Fruit fly (Drosophila melanogaster) whole organism, embryonic: ENCODE data around the gene CG15044.

ENCODE experiments used
- Bgb ChIP-seq: fragments of 200-800 bp; sonication (Bioruptor generic); IDR thresholded peaks from 2 replicates; pipeline ENCODE4 v1.3.6; 2022; ENCODE audit warnings: missing biosample characterization, missing genetic modification characterization; ENCODE audit not compliant: partially characterized antibody
- CG10959 ChIP-seq: fragments of 200-800 bp; sonication (Bioruptor generic); IDR thresholded peaks from 2 replicates; pipeline ENCODE4 v1.3.6; 2022; ENCODE audit warnings: missing biosample characterization, missing genetic modification characterization
- CG11247 ChIP-seq: fragments of 200-800 bp; sonication (Bioruptor generic); IDR thresholded peaks from 2 replicates; pipeline ENCODE4 v1.3.6; 2022; ENCODE audit warnings: missing biosample characterization, missing genetic modification characterization
- CG11504 ChIP-seq: fragments of 200-800 bp; sonication (Bioruptor generic); optimal IDR thresholded peaks from 3 replicates; lab custom pipeline; 2019; ENCODE audit warnings: missing biosample characterization, mild to moderate bottlenecking, missing genetic modification characterization, moderate library complexity
- CG12219 ChIP-seq: fragments of 200-800 bp; sonication (Bioruptor generic); optimal IDR thresholded peaks from 3 replicates; lab custom pipeline; 2018; ENCODE audit warnings: missing biosample characterization, mild to moderate bottlenecking, missing genetic modification characterization
- CG12769 ChIP-seq: fragments of 200-800 bp; sonication (Bioruptor generic); optimal IDR thresholded peaks from 2 replicates; lab custom pipeline; 2019; ENCODE audit warnings: missing biosample characterization, mild to moderate bottlenecking, missing genetic modification characterization, moderate library complexity
- CG14050 ChIP-seq: fragments of 200-800 bp; sonication (Bioruptor generic); IDR thresholded peaks from 3 replicates; pipeline ENCODE4 v1.3.6; 2022; ENCODE audit warnings: missing biosample characterization, missing genetic modification characterization
- CG14441 ChIP-seq: fragments of 200-800 bp; sonication (Bioruptor generic); IDR thresholded peaks from 2 replicates; pipeline ENCODE4 v1.3.6; 2022; ENCODE audit warnings: missing biosample characterization, missing genetic modification characterization
- CG15514 ChIP-seq: fragments of 200-800 bp; sonication (Bioruptor generic); optimal IDR thresholded peaks from 3 replicates; lab custom pipeline; 2017; ENCODE audit warnings: missing biosample characterization, missing genetic modification characterization, mild to moderate bottlenecking, moderate library complexity, missing genetic modification reagents
- CG15601 ChIP-seq: fragments of 200-800 bp; sonication (Bioruptor generic); optimal IDR thresholded peaks from 3 replicates; lab custom pipeline; 2019; ENCODE audit warnings: missing biosample characterization, mild to moderate bottlenecking, missing genetic modification characterization, moderate library complexity
- CG17186 ChIP-seq: fragments of 200-800 bp; sonication (Bioruptor generic); optimal IDR thresholded peaks from 3 replicates; lab custom pipeline; 2017; ENCODE audit warnings: missing biosample characterization, missing genetic modification reagents, missing genetic modification characterization
- CG17359 ChIP-seq: fragments of 200-800 bp; sonication (Bioruptor generic); optimal IDR thresholded peaks from 3 replicates; lab custom pipeline; 2018; ENCODE audit warnings: missing biosample characterization, mild to moderate bottlenecking, missing genetic modification characterization, moderate library complexity
- CG18262 ChIP-seq: fragments of 200-800 bp; optimal IDR thresholded peaks from 3 replicates; lab custom pipeline; 2019; ENCODE audit warnings: missing biosample characterization, mild to moderate bottlenecking, missing genetic modification characterization, moderate library complexity
- CG18476 ChIP-seq: fragments of 200-800 bp; sonication (Bioruptor generic); optimal IDR thresholded peaks from 2 replicates; lab custom pipeline; 2016; ENCODE audit warnings: missing biosample characterization, mild to moderate bottlenecking, missing genetic modification characterization
- CG18599 ChIP-seq: fragments of 200-800 bp; sonication (Bioruptor generic); optimal IDR thresholded peaks from 3 replicates; lab custom pipeline; 2017; ENCODE audit warnings: missing biosample characterization, missing genetic modification characterization, mild to moderate bottlenecking, moderate library complexity, missing genetic modification reagents
- CG2678 ChIP-seq: fragments of 200-800 bp; sonication (Bioruptor generic); optimal IDR thresholded peaks from 3 replicates; lab custom pipeline; 2019; ENCODE audit warnings: missing biosample characterization, mild to moderate bottlenecking, missing genetic modification characterization, moderate library complexity
- CG33213 ChIP-seq: fragments of 200-800 bp; sonication (Bioruptor generic); optimal IDR thresholded peaks from 3 replicates; lab custom pipeline; 2016; ENCODE audit warnings: missing biosample characterization, missing genetic modification characterization
- CG34422 ChIP-seq: fragments of 200-800 bp; sonication (Bioruptor generic); IDR thresholded peaks from 3 replicates; pipeline ENCODE4 v1.3.6; 2022; ENCODE audit warnings: missing biosample characterization, missing genetic modification characterization
- CG3847 ChIP-seq: fragments of 200-800 bp; sonication (Bioruptor generic); IDR thresholded peaks from 2 replicates; pipeline ENCODE4 v1.3.6; 2022; ENCODE audit warnings: missing biosample characterization, missing genetic modification characterization
- CG4424 ChIP-seq: fragments of 200-800 bp; sonication (Bioruptor generic); optimal IDR thresholded peaks from 3 replicates; lab custom pipeline; 2016; ENCODE audit warnings: missing biosample characterization, missing genetic modification characterization
- CG9817 ChIP-seq: fragments of 200-800 bp; sonication (Bioruptor generic); optimal IDR thresholded peaks from 2 replicates; lab custom pipeline; 2018; ENCODE audit warnings: missing biosample characterization, mild to moderate bottlenecking, missing genetic modification characterization, moderate library complexity
- D19B ChIP-seq: fragments of 200-800 bp; sonication (Bioruptor generic); optimal IDR thresholded peaks from 2 replicates; lab custom pipeline; 2017; ENCODE audit warnings: missing biosample characterization, mild to moderate bottlenecking, missing genetic modification characterization
- Deaf1 ChIP-seq: fragments of 200-800 bp; optimal IDR thresholded peaks from 3 replicates; lab custom pipeline; 2019; ENCODE audit warnings: missing biosample characterization, mild to moderate bottlenecking, missing genetic modification characterization, moderate library complexity
- Dip3 ChIP-seq: fragments of 200-800 bp; sonication (Bioruptor generic); optimal IDR thresholded peaks from 3 replicates; lab custom pipeline; 2016; ENCODE audit warnings: missing biosample characterization, missing genetic modification characterization
- Dp ChIP-seq: fragments of 200-800 bp; sonication (Bioruptor generic); optimal IDR thresholded peaks from 2 replicates; lab custom pipeline; 2018; ENCODE audit warnings: missing biosample characterization, mild to moderate bottlenecking, missing genetic modification characterization, moderate library complexity
- Dref ChIP-seq: fragments of 200-800 bp; sonication (Bioruptor generic); IDR thresholded peaks from 2 replicates; pipeline ENCODE4 v1.3.6; 2022; ENCODE audit warnings: missing biosample characterization, missing genetic modification characterization
- Jarid2 ChIP-seq: fragments of 200-800 bp; sonication (Bioruptor generic); optimal IDR thresholded peaks from 3 replicates; lab custom pipeline; 2017; ENCODE audit warnings: mild to moderate bottlenecking, missing biosample characterization, missing genetic modification reagents, missing genetic modification characterization
- Med ChIP-seq: fragments of 200-800 bp; sonication (Bioruptor generic); peaks from one replicate; lab custom pipeline; 2016; ENCODE audit warnings: missing biosample characterization, missing genetic modification characterization, mild to moderate bottlenecking, inconsistent platforms, moderate library complexity
- Meics ChIP-seq: fragments of 200-800 bp; sonication (Bioruptor generic); optimal IDR thresholded peaks from 2 replicates; lab custom pipeline; 2017; ENCODE audit warnings: missing biosample characterization, mild to moderate bottlenecking, missing genetic modification characterization
- Xbp1 ChIP-seq: fragments of 200-800 bp; sonication (Bioruptor generic); optimal IDR thresholded peaks from 3 replicates; lab custom pipeline; 2016; ENCODE audit warnings: missing biosample characterization, mild to moderate bottlenecking, missing genetic modification characterization
- bcd ChIP-seq: fragments of 200-800 bp; sonication (Bioruptor generic); optimal IDR thresholded peaks from 2 replicates; lab custom pipeline; 2017; ENCODE audit warnings: missing biosample characterization, mild to moderate bottlenecking, missing genetic modification characterization
- bowl ChIP-seq: fragments of 200-800 bp; sonication (Bioruptor generic); IDR thresholded peaks from 2 replicates; pipeline ENCODE4 v1.3.6; 2022; ENCODE audit warnings: missing biosample characterization, missing genetic modification characterization
- crol ChIP-seq: fragments of 200-800 bp; sonication (Bioruptor generic); IDR thresholded peaks from 2 replicates; pipeline ENCODE4 v1.3.6; 2022; ENCODE audit warnings: missing biosample characterization, missing genetic modification characterization
- crp ChIP-seq, 2 experiments: fragments of 200-800 bp; sonication (Bioruptor generic); optimal IDR thresholded peaks; 2 replicates in 1 of 2; 3 replicates in 1 of 2; lab custom pipeline; 2017; ENCODE audit warnings: missing biosample characterization in 2 of 2, missing genetic modification characterization in 2 of 2, mild to moderate bottlenecking in 1 of 2, moderate library complexity in 1 of 2
- dmrt99B ChIP-seq: fragments of 200-800 bp; sonication (Bioruptor generic); optimal IDR thresholded peaks from 2 replicates; lab custom pipeline; 2018; ENCODE audit warnings: missing biosample characterization, mild to moderate bottlenecking, missing genetic modification characterization, moderate library complexity
- dpn ChIP-seq, 2 experiments: fragments of 200-800 bp; sonication (Bioruptor generic); optimal IDR thresholded peaks; 3 replicates each; lab custom pipeline; 2016; ENCODE audit warnings: missing biosample characterization in 2 of 2, missing genetic modification characterization in 2 of 2
- gce ChIP-seq: fragments of 200-800 bp; sonication (Bioruptor generic); IDR thresholded peaks from 3 replicates; pipeline ENCODE4 v1.3.6; 2022; ENCODE audit warnings: missing biosample characterization, missing genetic modification characterization
- gem ChIP-seq: fragments of 200-800 bp; sonication (Bioruptor generic); optimal IDR thresholded peaks from 2 replicates; lab custom pipeline; 2019; ENCODE audit warnings: missing biosample characterization, mild to moderate bottlenecking, missing genetic modification characterization, moderate library complexity
- luna ChIP-seq: fragments of 200-800 bp; sonication (Bioruptor generic); optimal IDR thresholded peaks from 2 replicates; lab custom pipeline; 2016; ENCODE audit warnings: missing biosample characterization, missing genetic modification characterization
- nau ChIP-seq: fragments of 200-800 bp; sonication (Bioruptor generic); optimal IDR thresholded peaks from 3 replicates; lab custom pipeline; 2017; ENCODE audit warnings: missing biosample characterization, mild to moderate bottlenecking, missing genetic modification characterization, missing genetic modification reagents
- pzg ChIP-seq: fragments of 200-800 bp; sonication (Bioruptor generic); optimal IDR thresholded peaks from 3 replicates; lab custom pipeline; 2018; ENCODE audit warnings: missing biosample characterization, mild to moderate bottlenecking, missing genetic modification characterization, moderate library complexity
- repo ChIP-seq: fragments of 200-800 bp; sonication (Bioruptor generic); optimal IDR thresholded peaks from 2 replicates; lab custom pipeline; 2016; ENCODE audit warnings: missing biosample characterization, missing genetic modification characterization
- scrt ChIP-seq: fragments of 200-800 bp; sonication (Bioruptor generic); optimal IDR thresholded peaks from 2 replicates; lab custom pipeline; 2018; ENCODE audit warnings: missing biosample characterization, mild to moderate bottlenecking, missing genetic modification characterization, moderate library complexity
- sens ChIP-seq: fragments of 200-800 bp; sonication (Bioruptor generic); peaks from one replicate; lab custom pipeline; 2016; ENCODE audit warnings: missing biosample characterization, missing genetic modification characterization
- slp2 ChIP-seq: fragments of 200-800 bp; sonication (Bioruptor generic); optimal IDR thresholded peaks from 2 replicates; lab custom pipeline; 2016; ENCODE audit warnings: missing biosample characterization, missing genetic modification characterization
- sqz ChIP-seq: fragments of 200-800 bp; sonication (Bioruptor generic); optimal IDR thresholded peaks from 3 replicates; lab custom pipeline; 2018; ENCODE audit warnings: missing biosample characterization, mild to moderate bottlenecking, missing genetic modification characterization
- tgo ChIP-seq: fragments of 200-800 bp; sonication (Bioruptor generic); IDR thresholded peaks from 3 replicates; pipeline ENCODE4 v1.3.6; 2022; ENCODE audit warnings: missing biosample characterization, missing genetic modification characterization
- vvl ChIP-seq: fragments of 200-800 bp; sonication (Bioruptor generic); IDR thresholded peaks from 2 replicates; pipeline ENCODE4 v1.3.6; 2022; ENCODE audit warnings: missing biosample characterization, missing genetic modification characterization
- yki ChIP-seq: fragments of >200 bp; optimal IDR thresholded peaks from 3 replicates; lab custom pipeline; 2018

Gene CG15044

DNA sequence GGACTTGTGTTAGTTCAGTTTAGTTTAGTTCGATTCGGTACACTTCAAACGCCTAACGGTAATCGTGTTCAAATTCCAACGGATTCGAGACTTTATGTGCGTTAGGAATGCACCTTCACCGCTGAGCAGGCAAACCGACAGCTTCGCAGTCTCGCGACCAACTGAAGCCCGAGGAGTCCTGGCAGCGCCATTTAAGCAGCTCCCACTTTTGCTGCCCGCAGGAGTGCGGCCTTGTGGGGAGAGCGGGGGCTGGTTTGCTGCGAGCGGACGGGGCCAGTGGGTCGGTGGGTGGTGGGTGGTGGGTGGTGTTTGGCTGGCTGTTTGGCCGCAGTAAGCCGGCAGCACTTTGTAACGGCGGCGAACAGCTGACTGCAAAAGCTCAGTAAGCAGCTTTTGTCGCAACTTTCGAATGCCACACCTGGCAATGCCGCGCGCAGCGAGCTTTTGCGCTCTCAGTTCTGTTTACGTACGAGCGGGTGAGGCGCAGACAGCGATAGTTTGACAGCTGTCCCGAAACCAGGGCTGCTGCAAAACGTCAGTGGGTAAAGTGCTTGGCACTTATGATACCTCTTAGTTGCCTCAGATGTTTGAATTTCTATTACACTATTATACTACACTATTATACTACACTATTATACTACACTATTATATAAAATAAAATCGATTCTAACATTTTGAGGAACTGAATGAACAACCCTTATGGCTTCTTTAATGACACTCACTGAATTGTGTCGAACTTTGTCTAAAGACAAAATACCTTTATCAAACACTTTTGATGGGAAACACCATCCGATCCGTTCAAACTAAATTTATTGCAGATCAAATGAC, 12.3 kb downstream of the CG15044 start, which contains the start of gene CG32547:
Gene CG32547, minus strand, starts transcription at position 181 of the 828 bp plus-strand sequence.
- TF ChIP-seq CG15514 (GFP tag; lab: Kevin White, UChicago) = peak; percentile 30
- peak; percentile 23 for TF ChIP-seq CG2678 (tag; lab: Kevin White, UChicago)
- peak; percentile 18 for TF ChIP-seq Xbp1 (GFP tag; lab: Kevin White, UChicago)
- TF ChIP-seq sens (GFP tag; lab: Kevin White, UChicago) = peak; percentile 73
- no peak for TF ChIP-seq CG33213 (GFP tag; lab: Kevin White, UChicago)
- TF ChIP-seq CG10959 = 0 out of 2 replicates have a peak, but pooled peaks have one; percentile 10
- TF ChIP-seq luna (GFP tag; lab: Kevin White, UChicago) = no peak
- no peak for TF ChIP-seq CG17359
- no peak for TF ChIP-seq CG14050 (GFP tag; lab: Robert Waterston, UW)
- TF ChIP-seq Dip3 = no peak
- no peak for TF ChIP-seq tgo
- peak; percentile 96 for TF ChIP-seq D19B
- no peak for TF ChIP-seq sqz (GFP tag; lab: Kevin White, UChicago)
- TF ChIP-seq nau (GFP tag; lab: Kevin White, UChicago) = peak; percentile 3
- TF ChIP-seq yki = no peak
- peak; percentile 21 for TF ChIP-seq CG11504 (tag; lab: Kevin White, UChicago)
- TF ChIP-seq crp (GFP tag; optimal IDR thresholded peaks at IDR 0.05; lab: Kevin White, UChicago) = peak in 1 of 2 experiments; percentile 78
- TF ChIP-seq bcd (GFP tag; lab: Kevin White, UChicago) = no peak
- TF ChIP-seq slp2 (GFP tag; lab: Kevin White, UChicago) = no peak
- peak; percentile 17; the same call in 1 of the 2 replicates for TF ChIP-seq Dref (GFP tag; lab: Robert Waterston, UW)
- peak; percentile 41 for TF ChIP-seq pzg (GFP tag; lab: Kevin White, UChicago)
- no peak for TF ChIP-seq CG12219 (GFP tag; lab: Kevin White, UChicago)
- TF ChIP-seq Bgb (GFP tag; lab: Robert Waterston, UW) = 0 out of 2 replicates have a peak, but pooled peaks have one; percentile 17
- no peak for TF ChIP-seq gce (GFP tag; lab: Robert Waterston, UW)
- TF ChIP-seq CG15601 (tag; lab: Kevin White, UChicago) = no peak
- no peak for TF ChIP-seq CG18262 (tag; lab: Kevin White, UChicago)
- no peak for TF ChIP-seq bowl (GFP tag; lab: Robert Waterston, UW)
- TF ChIP-seq CG34422 (GFP tag; lab: Robert Waterston, UW) = no peak
- TF ChIP-seq Med (GFP tag; lab: Kevin White, UChicago) = peak; percentile 58
- TF ChIP-seq CG18476 = no peak
- TF ChIP-seq scrt = peak; percentile 36
- TF ChIP-seq crol (GFP tag; lab: Robert Waterston, UW) = peak; percentile 67
- peak; percentile 6 for TF ChIP-seq Dp (GFP tag; lab: Kevin White, UChicago)
- no peak for TF ChIP-seq repo
- TF ChIP-seq CG12769 (tag; lab: Kevin White, UChicago) = peak; percentile 29
- peak; percentile 11 for TF ChIP-seq Jarid2 (GFP tag; lab: Kevin White, UChicago)
- TF ChIP-seq CG14441 = 0 out of 2 replicates have a peak, but pooled peaks have one; percentile 26
- peak; percentile 11 for TF ChIP-seq CG18599
- TF ChIP-seq gem = peak; percentile 34
- peak; percentile 21 for TF ChIP-seq CG4424
- TF ChIP-seq CG9817 = no peak
- peak; percentile 66 for TF ChIP-seq Deaf1 (tag; lab: Kevin White, UChicago)
- peak; percentile 25; the same call in 1 of the 2 replicates for TF ChIP-seq CG3847 (GFP tag; lab: Robert Waterston, UW)
- TF ChIP-seq CG17186 (GFP tag; lab: Kevin White, UChicago) = no peak
- peak; percentile 56 for TF ChIP-seq vvl (GFP tag; lab: Robert Waterston, UW)
- TF ChIP-seq dpn (GFP tag; optimal IDR thresholded peaks at IDR 0.05; lab: Kevin White, UChicago) = peak in 1 of 2 experiments; percentile 10
- no peak for TF ChIP-seq CG11247
- peak; percentile 26 for TF ChIP-seq dmrt99B
- TF ChIP-seq Meics = peak; percentile 13
